Fruit fly (Drosophila melanogaster): ENCODE results near the gene CG13005.

CG13005 gene

DNA sequence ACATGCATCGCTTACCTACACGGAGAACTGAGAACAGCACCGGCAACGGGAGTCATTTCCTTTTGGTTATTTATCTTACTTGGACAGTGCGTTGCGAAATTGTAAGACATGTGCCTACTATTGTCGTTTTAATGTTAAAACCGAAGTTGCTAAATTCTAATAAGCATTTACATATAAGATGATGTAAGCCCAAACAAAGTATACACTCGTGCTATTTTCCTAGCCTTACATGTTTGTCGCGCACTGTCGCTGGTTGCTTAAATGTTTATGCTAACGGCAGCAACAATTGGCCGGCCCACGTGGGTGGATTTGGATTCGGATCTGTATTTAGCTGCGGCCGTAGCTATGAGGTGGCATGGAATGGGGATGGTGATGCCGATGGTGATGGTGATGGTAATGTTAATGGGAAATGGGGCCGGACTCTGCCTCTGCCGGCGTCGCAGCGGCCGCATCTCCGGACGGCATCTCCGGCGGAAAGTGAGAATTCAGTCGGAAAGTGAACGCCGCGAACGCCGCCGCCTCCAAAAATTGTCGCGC, 7.8 kb downstream of the CG13005 start, which contains the start of gene CG4829 (continued):
- TF ChIP-seq eve (GFP tag; optimal IDR thresholded peaks at IDR 0.05) (no peak), CG10462 (GFP tag; optimal IDR thresholded peaks at IDR 0.05) (peak; percentile 53)

DNA sequence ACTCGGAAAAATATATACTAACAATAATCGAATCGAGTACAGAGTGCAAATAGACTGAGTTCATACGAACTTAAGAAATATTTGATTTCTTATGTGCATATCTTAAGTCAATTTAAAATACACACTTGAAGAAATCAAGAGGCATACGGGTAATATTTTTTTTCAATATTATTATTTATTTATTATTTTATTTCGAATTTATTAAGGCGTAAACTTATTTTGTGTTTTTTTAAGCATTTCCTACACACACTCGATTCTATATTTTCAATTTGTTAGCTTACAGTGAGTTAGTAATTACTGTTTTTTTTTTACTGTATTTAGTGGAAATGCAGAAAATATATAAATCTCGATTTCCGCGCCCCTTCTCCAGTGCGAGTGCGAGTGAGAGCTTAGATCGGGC, 9.8 kb downstream of the CG13005 start:
- TF ChIP-seq amos (GFP tag; IDR thresholded peaks at IDR 0.05; ENCODE audit: partially characterized antibody) (no peak), psq (GFP tag; optimal IDR thresholded peaks at IDR 0.05) (no peak), pnt (GFP tag; optimal IDR thresholded peaks at IDR 0.05) (no peak), sd (tag; optimal IDR thresholded peaks at IDR 0.05) (no peak), Awh (GFP tag; IDR thresholded peaks at IDR 0.05) (0 out of 2 replicates have a peak, but pooled peaks have one; percentile 15), CG11456 (GFP tag; IDR thresholded peaks at IDR 0.05) (0 out of 3 replicates have a peak, but pooled peaks have one; percentile 50), ac (GFP tag; optimal IDR thresholded peaks at IDR 0.05) (no peak), CG17912 (GFP tag; optimal IDR thresholded peaks at IDR 0.05) (no peak), ind (GFP tag; optimal IDR thresholded peaks at IDR 0.05) (peak; percentile 5), bsh (GFP tag; optimal IDR thresholded peaks at IDR 0.05) (peak in 1 of 2 experiments; percentile 27), pb (GFP tag; optimal IDR thresholded peaks at IDR 0.05) (no peak), H2.0 (GFP tag; IDR thresholded peaks at IDR 0.05) (peak; percentile 24; the same call in 1 of the 2 replicates), CG8089 (GFP tag; optimal IDR thresholded peaks at IDR 0.05) (no peak), Sox102F (GFP tag; optimal IDR thresholded peaks at IDR 0.05) (peak; percentile 46), gfzf (GFP tag; optimal IDR thresholded peaks at IDR 0.05) (no peak), tap (tag; optimal IDR thresholded peaks at IDR 0.05) (peak; percentile 4), pho (GFP tag; optimal IDR thresholded peaks at IDR 0.05) (no peak), CG14860 (GFP tag; IDR thresholded peaks at IDR 0.05; ENCODE audit: partially characterized antibody) (no peak), CG10147 (GFP tag; optimal IDR thresholded peaks at IDR 0.05) (no peak), salm (tag; optimal IDR thresholded peaks at IDR 0.05) (no peak), YL-1 (GFP tag; optimal IDR thresholded peaks at IDR 0.05) (no peak), fd96Cb (tag; optimal IDR thresholded peaks at IDR 0.05) (peak; percentile 36), cad (GFP tag; optimal IDR thresholded peaks at IDR 0.05) (no peak), CG4707 (GFP tag; optimal IDR thresholded peaks at IDR 0.05) (no peak), Ptx1 (GFP tag; IDR thresholded peaks at IDR 0.05) (peak; percentile 53), otp (GFP tag; IDR thresholded peaks at IDR 0.05) (no peak), CG4328 (GFP tag; optimal IDR thresholded peaks at IDR 0.05) (no peak), CG1602 (GFP tag; optimal IDR thresholded peaks at IDR 0.05) (peak; percentile 6), Lhr (GFP tag; optimal IDR thresholded peaks at IDR 0.05) (no peak), CG7839 (tag; optimal IDR thresholded peaks at IDR 0.05) (peak; percentile 27), CG7556 (GFP tag; optimal IDR thresholded peaks at IDR 0.05) (peak; percentile 17), sim (GFP tag; IDR thresholded peaks at IDR 0.05) (no peak), Xbp1 (GFP tag; optimal IDR thresholded peaks at IDR 0.05) (no peak), Hr51 (GFP tag; optimal IDR thresholded peaks at IDR 0.05) (peak in 1 of 2 experiments; percentile 66), hth (optimal IDR thresholded peaks at IDR 0.05) (no peak), Jarid2 (GFP tag; optimal IDR thresholded peaks at IDR 0.05) (no peak), CG11695 (GFP tag; IDR thresholded peaks at IDR 0.05) (peak; percentile 50; the same call in 1 of the 3 replicates), gem (tag; optimal IDR thresholded peaks at IDR 0.05) (peak; percentile 59), prd (optimal IDR thresholded peaks at IDR 0.05) (no peak), prd (GFP tag; IDR thresholded peaks at IDR 0.05) (0 out of 3 replicates have a peak, but pooled peaks have one; percentile 33), CG12659 (GFP tag; optimal IDR thresholded peaks at IDR 0.05) (peak; percentile 24), MTF-1 (GFP tag; optimal IDR thresholded peaks at IDR 0.05; ENCODE audit: borderline replicate concordance) (no peak), Dp (GFP tag; optimal IDR thresholded peaks at IDR 0.05) (no peak), Ets65A (GFP tag) (peak; percentile 44), CG8359 (GFP tag; optimal IDR thresholded peaks at IDR 0.05; ENCODE audit: borderline replicate concordance) (no peak), sisA (GFP tag; IDR thresholded peaks at IDR 0.05) (no peak)

All from whole organism, embryonic.